Worm (Caenorhabditis elegans): ENCODE measurements around the gene Y70C5A.2.

ce11 chrV:16617462-16617861 is 5.5 kb downstream of the Y70C5A.2 start, which contains the start of gene Y70C5A.4:
- TF ChIP-seq ceh-28 (tag; optimal IDR thresholded peaks at IDR 0.05) (no peak), unc-62 (GFP tag; optimal IDR thresholded peaks at IDR 0.05) (no peak), skn-1 (tag; optimal IDR thresholded peaks at IDR 0.05) (no peak), pha-4 (tag; optimal IDR thresholded peaks at IDR 0.05) (no peak), egl-27 (tag; optimal IDR thresholded peaks at IDR 0.05) (no peak), nhr-25 (tag; optimal IDR thresholded peaks at IDR 0.05) (no peak), nhr-237 (tag; optimal IDR thresholded peaks at IDR 0.05) (no peak), snpc-4 (tag; optimal IDR thresholded peaks at IDR 0.05) (no peak), unc-39 (tag; optimal IDR thresholded peaks at IDR 0.05) (no peak), ama-1 (optimal IDR thresholded peaks at IDR 0.05) (no peak), pqm-1 (tag; optimal IDR thresholded peaks at IDR 0.05) (no peak), elt-3 (tag; optimal IDR thresholded peaks at IDR 0.05) (no peak), nhr-11 (tag; optimal IDR thresholded peaks at IDR 0.05) (no peak)

All from whole organism, L3 larva.